Worm (Caenorhabditis elegans) whole organism, L1 larva: ENCODE results near the gene C17G10.13.

Experiments used
- aly-2 ChIP-seq: fragments of 150-350 bp; optimal IDR thresholded peaks from 2 replicates; lab custom pipeline; 2014; ENCODE audit warnings: missing biosample characterization, missing genetic modification characterization
- ces-1 ChIP-seq: fragments of 150-350 bp; optimal IDR thresholded peaks from 2 replicates; lab custom pipeline; 2014; ENCODE audit warnings: missing biosample characterization, missing genetic modification reagents, missing genetic modification characterization
- elt-3 ChIP-seq, 6 experiments: fragments of 150-350 bp in 1 of 6; sonication (generic microtip); optimal IDR thresholded peaks; 2 replicates each; lab custom pipeline; 2017 to 2018; ENCODE audit warnings: missing biosample characterization in 6 of 6, missing genetic modification characterization in 6 of 6, inconsistent platforms in 1 of 6
- fkh-10 ChIP-seq: sonication (generic microtip); optimal IDR thresholded peaks from 2 replicates; lab custom pipeline; 2017; ENCODE audit warnings: missing biosample characterization, missing genetic modification reagents, missing genetic modification characterization
- fkh-8 ChIP-seq: sonication (generic microtip); optimal IDR thresholded peaks from 2 replicates; lab custom pipeline; 2016; ENCODE audit warnings: mild to moderate bottlenecking, missing genetic modification characterization, missing compliant biosample characterization
- lin-15B ChIP-seq: fragments of 150-350 bp; sonication (generic microtip); optimal IDR thresholded peaks from 3 replicates; lab custom pipeline; 2014; ENCODE audit warnings: missing biosample characterization, missing genetic modification characterization
- lin-35 ChIP-seq, 2 experiments: fragments of 150-350 bp; optimal IDR thresholded peaks; 2 replicates each; lab custom pipeline; 2014; ENCODE audit warnings: missing biosample characterization in 2 of 2, missing genetic modification characterization in 2 of 2, missing genetic modification reagents in 2 of 2
- nhr-11 ChIP-seq: fragments of 150-350 bp; optimal IDR thresholded peaks from 2 replicates; lab custom pipeline; 2014; ENCODE audit warnings: missing biosample characterization, missing genetic modification characterization
- nhr-19 ChIP-seq: fragments of 200-800 bp; sonication (Bioruptor generic); conservative IDR thresholded peaks from 2 replicates; pipeline ENCODE4 v1.3.6; 2022; ENCODE audit warnings: missing genetic modification characterization, missing compliant biosample characterization
- nhr-237 ChIP-seq: fragments of 150-350 bp; optimal IDR thresholded peaks from 2 replicates; lab custom pipeline; 2014; ENCODE audit warnings: missing biosample characterization, missing genetic modification characterization
- snu-23 ChIP-seq: sonication (generic microtip); optimal IDR thresholded peaks from 2 replicates; lab custom pipeline; 2016; ENCODE audit warnings: missing genetic modification characterization, missing compliant biosample characterization
- tbx-2 ChIP-seq: sonication (generic microtip); optimal IDR thresholded peaks from 2 replicates; lab custom pipeline; 2016; ENCODE audit warnings: missing genetic modification characterization, missing compliant biosample characterization
- zip-4 ChIP-seq: fragments of 200-800 bp; sonication (Bioruptor generic); optimal IDR thresholded peaks from 2 replicates; lab custom pipeline; 2018; ENCODE audit warnings: mild to moderate bottlenecking, missing genetic modification characterization, moderate library complexity, missing compliant biosample characterization
- ztf-4 ChIP-seq: fragments of 150-350 bp; optimal IDR thresholded peaks from 2 replicates; lab custom pipeline; 2014; ENCODE audit warnings: missing biosample characterization, missing genetic modification characterization

- TF ChIP-seq lin-15B = no peak
- no peak for TF ChIP-seq aly-2 (tag; lab: Kevin White, UChicago)
- TF ChIP-seq snu-23 (GFP tag; lab: Kevin White, UChicago) = no peak
- TF ChIP-seq elt-3 (tag; optimal IDR thresholded peaks at IDR 0.05; lab: Kevin White, UChicago) = no peak
- TF ChIP-seq nhr-237 (tag; lab: Kevin White, UChicago) = no peak
- TF ChIP-seq fkh-10 (GFP tag; lab: Kevin White, UChicago) = no peak
- no peak for TF ChIP-seq tbx-2 (tag; lab: Kevin White, UChicago)
- TF ChIP-seq ztf-4 = no peak
- no peak for TF ChIP-seq nhr-11 (tag; lab: Kevin White, UChicago)
- no peak for TF ChIP-seq nhr-19 (GFP tag; lab: Robert Waterston, UW)
- no peak for TF ChIP-seq fkh-8 (tag; lab: Kevin White, UChicago)
- TF ChIP-seq lin-35 (GFP tag; optimal IDR thresholded peaks at IDR 0.05; lab: Kevin White, UChicago) = no peak
- no peak for TF ChIP-seq zip-4 (GFP tag; lab: Kevin White, UChicago)
- no peak for TF ChIP-seq ces-1
These were observed 34.8 kb downstream of the C17G10.13 start for ce11 chrII:5554788-5555187.
